Fruit fly (Drosophila melanogaster): ENCODE results near the gene CG17928.

CG17928 gene

DNA sequence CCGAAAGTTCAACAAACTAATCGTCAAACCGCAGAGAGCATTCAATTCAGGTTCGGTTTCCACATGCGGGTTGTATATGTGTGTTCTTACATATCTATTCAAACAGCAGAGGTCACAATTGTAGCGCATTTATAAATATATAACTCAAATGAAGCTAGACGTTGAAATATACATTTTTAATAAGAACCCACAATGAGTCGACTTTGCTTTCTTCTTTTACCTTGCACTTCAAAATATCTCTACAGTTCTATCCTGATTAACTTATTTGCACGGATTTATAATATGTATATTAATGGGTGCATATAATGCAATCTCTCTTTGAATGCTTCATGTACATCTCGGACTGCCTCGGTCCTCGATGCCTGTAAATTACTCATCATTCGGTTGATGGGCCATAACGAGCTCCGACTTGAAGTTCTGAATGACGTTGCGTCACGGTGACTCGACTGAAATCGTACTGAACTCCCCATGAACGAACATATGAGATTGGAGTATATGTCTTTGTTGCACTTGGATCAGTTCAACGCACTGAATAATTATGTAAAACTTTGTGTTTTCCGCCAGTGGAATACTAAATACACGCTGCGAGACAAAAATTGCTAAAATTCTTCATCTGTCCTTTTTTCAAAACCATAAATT, 27.1 kb downstream of the CG17928 start (continued):
- TF ChIP-seq CG14014 (GFP tag; IDR thresholded peaks at IDR 0.05) (no peak), lmd (GFP tag; IDR thresholded peaks at IDR 0.05) (no peak), cg (GFP tag; optimal IDR thresholded peaks at IDR 0.05) (peak; percentile 21), CG10543 (GFP tag; optimal IDR thresholded peaks at IDR 0.05) (no peak), Rx (GFP tag; IDR thresholded peaks at IDR 0.05) (no peak), btn (GFP tag; optimal IDR thresholded peaks at IDR 0.05) (no peak), dmrt11E (tag; optimal IDR thresholded peaks at IDR 0.05) (peak; percentile 43), cad (GFP tag; optimal IDR thresholded peaks at IDR 0.05) (no peak), Eip74EF (GFP tag; optimal IDR thresholded peaks at IDR 0.05) (peak in 1 of 2 experiments; percentile 17), HHEX (GFP tag; optimal IDR thresholded peaks at IDR 0.05) (no peak), sima (GFP tag; optimal IDR thresholded peaks at IDR 0.05) (no peak), CG7357 (GFP tag; IDR thresholded peaks at IDR 0.05) (no peak), Gug (GFP tag; IDR thresholded peaks at IDR 0.05) (no peak), CG12942 (GFP tag; optimal IDR thresholded peaks at IDR 0.05) (no peak), inv (GFP tag; IDR thresholded peaks at IDR 0.05; ENCODE audit: partially characterized antibody) (no peak), ab (GFP tag; optimal IDR thresholded peaks at IDR 0.05) (no peak), CG4282 (GFP tag; optimal IDR thresholded peaks at IDR 0.05) (no peak), p53 (GFP tag; optimal IDR thresholded peaks at IDR 0.05) (no peak), CG15269 (tag; optimal IDR thresholded peaks at IDR 0.05) (peak; percentile 30), CG11695 (GFP tag; IDR thresholded peaks at IDR 0.05) (no peak; the same call in 2 of the 3 replicates), CG6272 (GFP tag; IDR thresholded peaks at IDR 0.05) (no peak), cato (GFP tag; optimal IDR thresholded peaks at IDR 0.05; ENCODE audit: borderline replicate concordance) (no peak), pan (optimal IDR thresholded peaks at IDR 0.05) (no peak), pan (GFP tag; optimal IDR thresholded peaks at IDR 0.05 in 1 of 2, IDR thresholded peaks at IDR 0.05 in 1 of 2) (no peak), Mad (GFP tag; optimal IDR thresholded peaks at IDR 0.05) (no peak), Lim3 (GFP tag; IDR thresholded peaks at IDR 0.05) (no peak), CG31224 (GFP tag; IDR thresholded peaks at IDR 0.05) (no peak), gem (tag; optimal IDR thresholded peaks at IDR 0.05) (peak; percentile 64), CG32532 (GFP tag; IDR thresholded peaks at IDR 0.05) (no peak), rib (GFP tag; IDR thresholded peaks at IDR 0.05) (no peak), CG18262 (tag; optimal IDR thresholded peaks at IDR 0.05) (peak; percentile 75), CG10366 (GFP tag; IDR thresholded peaks at IDR 0.05) (no peak), hbn (GFP tag; IDR thresholded peaks at IDR 0.05; ENCODE audit: partially characterized antibody) (no peak), CG10431 (GFP tag; optimal IDR thresholded peaks at IDR 0.05) (no peak), pita (GFP tag; optimal IDR thresholded peaks at IDR 0.05) (no peak), tgo (GFP tag; IDR thresholded peaks at IDR 0.05) (no peak), gcm (GFP tag; optimal IDR thresholded peaks at IDR 0.05) (peak; percentile 86), sna (GFP tag; IDR thresholded peaks at IDR 0.05; ENCODE audit: partially characterized antibody) (no peak), prd (optimal IDR thresholded peaks at IDR 0.05) (no peak), prd (GFP tag; IDR thresholded peaks at IDR 0.05) (no peak), CG16813 (GFP tag; IDR thresholded peaks at IDR 0.05; ENCODE audit: partially characterized antibody) (no peak), Sin3A (optimal IDR thresholded peaks at IDR 0.05) (no peak), CG13775 (GFP tag; optimal IDR thresholded peaks at IDR 0.05) (no peak), CG4328 (GFP tag; optimal IDR thresholded peaks at IDR 0.05) (no peak), sim (GFP tag; IDR thresholded peaks at IDR 0.05) (no peak), Dek (tag; optimal IDR thresholded peaks at IDR 0.05) (no peak), h (optimal IDR thresholded peaks at IDR 0.05) (no peak), CG12391 (tag; optimal IDR thresholded peaks at IDR 0.05) (peak; percentile 32), CG3407 (GFP tag; optimal IDR thresholded peaks at IDR 0.05) (no peak), Spps (tag; optimal IDR thresholded peaks at IDR 0.05) (peak; percentile 22), Optix (GFP tag; IDR thresholded peaks at IDR 0.05) (no peak), bab2 (GFP tag; optimal IDR thresholded peaks at IDR 0.05) (no peak)
